Fruit fly (Drosophila melanogaster): Measurements from ENCODE around the gene slx1.

slx1 gene

DNA sequence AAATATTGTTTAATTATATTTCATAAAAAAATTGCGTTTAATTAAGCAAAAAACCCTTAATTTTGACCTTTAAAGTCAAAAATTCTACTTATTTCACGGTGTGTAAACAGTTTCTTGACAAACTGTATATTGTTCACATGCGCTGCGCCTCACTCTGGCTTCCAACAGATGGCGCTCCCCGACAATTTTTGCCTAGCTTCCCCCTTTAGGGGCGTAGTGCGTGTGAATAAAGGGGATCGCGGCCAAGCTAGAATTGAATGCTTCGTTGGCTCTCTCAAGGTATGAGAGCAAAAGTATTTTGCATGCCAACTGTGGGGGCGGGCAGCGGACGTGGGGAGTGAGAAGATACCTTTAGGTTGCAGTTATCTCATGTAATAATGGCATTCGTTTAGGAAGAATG is 43.0 kb downstream of the slx1 start:
- TF ChIP-seq eg (GFP tag; IDR thresholded peaks at IDR 0.05) (0 out of 3 replicates have a peak, but pooled peaks have one; percentile 27), CG3919 (GFP tag; optimal IDR thresholded peaks at IDR 0.05) (peak; percentile 19)

DNA sequence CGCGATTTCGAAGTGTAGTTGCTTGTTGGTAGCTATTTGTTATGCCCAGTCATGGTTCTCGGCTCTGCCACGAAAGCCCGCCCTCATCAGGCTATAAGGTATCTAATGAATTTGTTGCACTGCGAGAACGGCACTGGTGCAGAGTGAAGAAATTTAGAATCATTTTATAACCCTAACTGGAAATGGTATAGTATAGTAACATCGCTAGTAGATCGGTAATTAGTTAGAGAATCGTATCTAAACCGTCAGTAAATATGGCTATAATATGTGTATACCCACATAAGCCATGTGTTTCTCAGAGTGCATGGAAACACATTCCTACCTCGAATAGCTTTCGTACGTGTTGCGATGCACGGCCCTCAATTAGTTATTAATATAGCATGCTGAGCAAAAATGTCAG is 45.4 kb downstream of the slx1 start:
- TF ChIP-seq Eip93F (GFP tag; optimal IDR thresholded peaks at IDR 0.05) (no peak), CG4318 (GFP tag; optimal IDR thresholded peaks at IDR 0.05) (peak; percentile 44), CG6792 (GFP tag; optimal IDR thresholded peaks at IDR 0.05) (peak; percentile 27), dac (GFP tag; optimal IDR thresholded peaks at IDR 0.05) (peak; percentile 16), CG3032 (tag; optimal IDR thresholded peaks at IDR 0.05) (peak; percentile 29), salr (GFP tag; optimal IDR thresholded peaks at IDR 0.05) (peak; percentile 22 to 73), Hr38 (GFP tag; optimal IDR thresholded peaks at IDR 0.05) (no peak), ss (GFP tag; optimal IDR thresholded peaks at IDR 0.05) (no peak), Hr4 (GFP tag; optimal IDR thresholded peaks at IDR 0.05) (peak; percentile 64), Gug (GFP tag; IDR thresholded peaks at IDR 0.05) (peak; percentile 56; the same call in 1 of the 2 replicates), CG11762 (GFP tag; optimal IDR thresholded peaks at IDR 0.05; ENCODE audit: insufficient read depth) (peak; percentile 42), CG6808 (GFP tag; optimal IDR thresholded peaks at IDR 0.05) (peak; percentile 4), dsx (GFP tag; optimal IDR thresholded peaks at IDR 0.05; ENCODE audit: poor library complexity, severe bottlenecking) (no peak), CG32006 (GFP tag; optimal IDR thresholded peaks at IDR 0.05) (peak; percentile 74), CG10669 (GFP tag; optimal IDR thresholded peaks at IDR 0.05) (no peak), lz (GFP tag; optimal IDR thresholded peaks at IDR 0.05) (peak; percentile 8), CG31627 (GFP tag; optimal IDR thresholded peaks at IDR 0.05) (peak; percentile 23), topi (GFP tag; optimal IDR thresholded peaks at IDR 0.05) (peak; percentile 10), CG16779 (tag; optimal IDR thresholded peaks at IDR 0.05) (no peak), CG8119 (GFP tag; IDR thresholded peaks at IDR 0.05) (peak; percentile 69), achi (GFP tag; optimal IDR thresholded peaks at IDR 0.05) (peak; percentile 74), CG9139 (GFP tag; optimal IDR thresholded peaks at IDR 0.05) (no peak), spab (GFP tag; optimal IDR thresholded peaks at IDR 0.05) (peak; percentile 13), Sox102F (GFP tag; optimal IDR thresholded peaks at IDR 0.05) (no peak), fd85E (GFP tag; optimal IDR thresholded peaks at IDR 0.05) (no peak), Ets21C (GFP tag; optimal IDR thresholded peaks at IDR 0.05) (no peak), Ets96B (tag; optimal IDR thresholded peaks at IDR 0.05) (peak; percentile 45), CG11294 (GFP tag; IDR thresholded peaks at IDR 0.05) (peak; percentile 45; the same call in 1 of the 2 replicates), fd59A (GFP tag; optimal IDR thresholded peaks at IDR 0.05) (peak; percentile 12), Hr39 (GFP tag; optimal IDR thresholded peaks at IDR 0.05) (peak; percentile 25), Sox14 (GFP tag; optimal IDR thresholded peaks at IDR 0.05) (peak; percentile 67), CG15336 (GFP tag; IDR thresholded peaks at IDR 0.05) (peak; percentile 68), cyc (GFP tag; optimal IDR thresholded peaks at IDR 0.05) (peak; percentile 32), Blimp-1 (GFP tag; optimal IDR thresholded peaks at IDR 0.05) (no peak), CG6854 (GFP tag; optimal IDR thresholded peaks at IDR 0.05) (no peak), CG34406 (GFP tag; optimal IDR thresholded peaks at IDR 0.05) (no peak), CG8319 (GFP tag; optimal IDR thresholded peaks at IDR 0.05) (peak; percentile 5), Eip75B (GFP tag; optimal IDR thresholded peaks at IDR 0.05) (peak; percentile 64), CG8632 (GFP tag; optimal IDR thresholded peaks at IDR 0.05) (no peak), vri (GFP tag; optimal IDR thresholded peaks at IDR 0.05) (no peak), fkh (GFP tag; optimal IDR thresholded peaks at IDR 0.05) (no peak), CG7368 (GFP tag; optimal IDR thresholded peaks at IDR 0.05) (peak; percentile 44), OdsH (GFP tag; optimal IDR thresholded peaks at IDR 0.05) (peak; percentile 61), net (GFP tag; optimal IDR thresholded peaks at IDR 0.05) (peak; percentile 36), esn (GFP tag; optimal IDR thresholded peaks at IDR 0.05) (peak; percentile 28), eg (GFP tag; IDR thresholded peaks at IDR 0.05) (peak; percentile 65; the same call in 1 of the 3 replicates), CG10631 (GFP tag; optimal IDR thresholded peaks at IDR 0.05) (peak; percentile 71), pdm3 (GFP tag; optimal IDR thresholded peaks at IDR 0.05) (peak; percentile 56)

All from whole organism, prepupa.